Worm (Caenorhabditis elegans) whole organism, L1 larva: ENCODE data around the gene moc-2.

Experiments
- C04F5.9 ChIP-seq: sonication (generic microtip); optimal IDR thresholded peaks from 2 replicates; lab custom pipeline; 2016; ENCODE audit warnings: missing genetic modification characterization, missing compliant biosample characterization
- C16A3.4 ChIP-seq: fragments of 150-350 bp; optimal IDR thresholded peaks from 2 replicates; lab custom pipeline; 2014; ENCODE audit warnings: missing biosample characterization, missing genetic modification characterization
- F16B12.6 ChIP-seq: fragments of 150-350 bp; optimal IDR thresholded peaks from 2 replicates; lab custom pipeline; 2014; ENCODE audit warnings: missing biosample characterization, missing genetic modification characterization
- Y116A8C.19 ChIP-seq: sonication (generic microtip); optimal IDR thresholded peaks from 2 replicates; lab custom pipeline; 2016; ENCODE audit warnings: missing compliant biosample characterization, missing genetic modification characterization, borderline replicate concordance
- aha-1 ChIP-seq: fragments of 150-350 bp; optimal IDR thresholded peaks from 2 replicates; lab custom pipeline; 2014; ENCODE audit warnings: missing biosample characterization, missing genetic modification characterization
- ceh-88 ChIP-seq: fragments of 200-800 bp; sonication (Bioruptor generic); IDR thresholded peaks from 2 replicates; pipeline ENCODE4 v1.3.6; 2022; ENCODE audit warnings: missing genetic modification characterization, missing compliant biosample characterization
- ceh-90 ChIP-seq: sonication (generic microtip); optimal IDR thresholded peaks from 2 replicates; lab custom pipeline; 2016; ENCODE audit warnings: missing genetic modification characterization, missing compliant biosample characterization
- ces-1 ChIP-seq: fragments of 150-350 bp; optimal IDR thresholded peaks from 2 replicates; lab custom pipeline; 2014; ENCODE audit warnings: missing biosample characterization, missing genetic modification reagents, missing genetic modification characterization
- efl-1 ChIP-seq, 4 experiments: fragments of 150-350 bp; optimal IDR thresholded peaks in 3 of 4; peaks in 1 of 4; 1 replicate in 1 of 4; 2 replicates in 3 of 4; lab custom pipeline; 2014; ENCODE audit warnings: missing biosample characterization in 2 of 4, missing genetic modification characterization in 2 of 4, missing genetic modification reagents in 2 of 4
- egl-13 ChIP-seq: sonication (generic microtip); optimal IDR thresholded peaks from 2 replicates; lab custom pipeline; 2016; ENCODE audit warnings: missing genotype, missing genetic modification reagents, missing genetic modification characterization, missing compliant biosample characterization
- ets-5 ChIP-seq: fragments of 200-800 bp; sonication (Bioruptor generic); IDR thresholded peaks from 2 replicates; pipeline ENCODE4 v1.3.6; 2022; ENCODE audit warnings: missing genetic modification characterization, missing compliant biosample characterization
- fkh-10 ChIP-seq: sonication (generic microtip); optimal IDR thresholded peaks from 2 replicates; lab custom pipeline; 2017; ENCODE audit warnings: missing biosample characterization, missing genetic modification reagents, missing genetic modification characterization
- fkh-4 ChIP-seq: sonication (generic microtip); optimal IDR thresholded peaks from 2 replicates; lab custom pipeline; 2016; ENCODE audit warnings: missing compliant biosample characterization, missing genetic modification characterization, borderline replicate concordance
- fos-1 ChIP-seq: fragments of 150-350 bp; optimal IDR thresholded peaks from 2 replicates; lab custom pipeline; 2014; ENCODE audit warnings: missing biosample characterization, missing genetic modification characterization
- grh-1 ChIP-seq: fragments of 200-800 bp; sonication (Bioruptor generic); IDR thresholded peaks from 2 replicates; pipeline ENCODE4 v1.3.6; 2022; ENCODE audit warnings: missing genetic modification reagents, missing genetic modification characterization, missing compliant biosample characterization
- hlh-17 ChIP-seq: fragments of 200-800 bp; sonication (Bioruptor generic); optimal IDR thresholded peaks from 2 replicates; lab custom pipeline; 2018; ENCODE audit warnings: missing genetic modification characterization, mild to moderate bottlenecking, missing compliant biosample characterization, moderate library complexity, borderline replicate concordance
- hlh-4 ChIP-seq: sonication (generic microtip); optimal IDR thresholded peaks from 2 replicates; lab custom pipeline; 2016; ENCODE audit warnings: mild to moderate bottlenecking, missing genetic modification characterization, missing compliant biosample characterization
- jun-1 ChIP-seq: fragments of 150-350 bp; optimal IDR thresholded peaks from 2 replicates; lab custom pipeline; 2014; ENCODE audit warnings: missing biosample characterization, missing genetic modification reagents, missing genetic modification characterization
- lin-13 ChIP-seq: fragments of 150-350 bp; optimal IDR thresholded peaks from 2 replicates; lab custom pipeline; 2014; ENCODE audit warnings: missing biosample characterization, missing genetic modification reagents, missing genetic modification characterization
- lin-14 ChIP-seq: fragments of 200-800 bp; sonication (Bioruptor generic); optimal IDR thresholded peaks from 2 replicates; lab custom pipeline; 2018; ENCODE audit warnings: mild to moderate bottlenecking, missing genetic modification characterization, moderate library complexity, missing compliant biosample characterization
- lin-15B ChIP-seq: fragments of 150-350 bp; sonication (generic microtip); optimal IDR thresholded peaks from 3 replicates; lab custom pipeline; 2014; ENCODE audit warnings: missing biosample characterization, missing genetic modification characterization
- lin-35 ChIP-seq, 2 experiments: fragments of 150-350 bp; optimal IDR thresholded peaks; 2 replicates each; lab custom pipeline; 2014; ENCODE audit warnings: missing biosample characterization in 2 of 2, missing genetic modification characterization in 2 of 2, missing genetic modification reagents in 2 of 2
- lsy-2 ChIP-seq, 2 experiments: fragments of 150-350 bp; optimal IDR thresholded peaks; 2 replicates each; lab custom pipeline; 2014; ENCODE audit warnings: missing biosample characterization in 2 of 2, missing genetic modification characterization in 2 of 2
- mdl-1 ChIP-seq, 2 experiments: fragments of 150-350 bp; optimal IDR thresholded peaks; 2 replicates each; lab custom pipeline; 2014 to 2017; ENCODE audit warnings: missing biosample characterization in 2 of 2, missing genetic modification characterization in 2 of 2, inconsistent platforms in 1 of 2
- mep-1 ChIP-seq: fragments of 150-350 bp; optimal IDR thresholded peaks from 2 replicates; lab custom pipeline; 2014; ENCODE audit warnings: missing biosample characterization, missing genetic modification characterization
- nhr-12 ChIP-seq: sonication (generic microtip); optimal IDR thresholded peaks from 2 replicates; lab custom pipeline; 2017; ENCODE audit warnings: missing biosample characterization, missing genetic modification characterization
- nhr-20 ChIP-seq: sonication (generic microtip); optimal IDR thresholded peaks from 2 replicates; lab custom pipeline; 2016; ENCODE audit warnings: mild to moderate bottlenecking, missing genetic modification characterization, missing compliant biosample characterization
- nhr-237 ChIP-seq: fragments of 150-350 bp; optimal IDR thresholded peaks from 2 replicates; lab custom pipeline; 2014; ENCODE audit warnings: missing biosample characterization, missing genetic modification characterization
- nhr-47 ChIP-seq: sonication (generic microtip); optimal IDR thresholded peaks from 2 replicates; lab custom pipeline; 2016; ENCODE audit warnings: mild to moderate bottlenecking, missing genetic modification characterization, moderate library complexity, missing compliant biosample characterization
- nhr-84 ChIP-seq: sonication (generic microtip); optimal IDR thresholded peaks from 2 replicates; lab custom pipeline; 2017; ENCODE audit warnings: missing biosample characterization, missing genetic modification characterization
- nhr-85 ChIP-seq: sonication (generic microtip); peaks from one replicate; lab custom pipeline; 2016; ENCODE audit warnings: missing genetic modification characterization, inconsistent platforms, missing compliant biosample characterization
- nhr-90 ChIP-seq: sonication (generic microtip); optimal IDR thresholded peaks from 2 replicates; lab custom pipeline; 2016; ENCODE audit warnings: mild to moderate bottlenecking, missing genetic modification characterization, missing compliant biosample characterization; ENCODE audit not compliant: poor library complexity
- rnt-1 ChIP-seq: sonication (generic microtip); optimal IDR thresholded peaks from 2 replicates; lab custom pipeline; 2016; ENCODE audit warnings: mild to moderate bottlenecking, missing genetic modification characterization, moderate library complexity, missing compliant biosample characterization
- snpc-4 ChIP-seq: fragments of 150-350 bp; optimal IDR thresholded peaks from 2 replicates; lab custom pipeline; 2014; ENCODE audit warnings: missing biosample characterization, missing genetic modification characterization
- snu-23 ChIP-seq: sonication (generic microtip); optimal IDR thresholded peaks from 2 replicates; lab custom pipeline; 2016; ENCODE audit warnings: missing genetic modification characterization, missing compliant biosample characterization
- swsn-7 ChIP-seq: sonication (generic microtip); optimal IDR thresholded peaks from 2 replicates; lab custom pipeline; 2016; ENCODE audit warnings: missing genetic modification characterization, missing compliant biosample characterization
- tbx-2 ChIP-seq: sonication (generic microtip); optimal IDR thresholded peaks from 2 replicates; lab custom pipeline; 2016; ENCODE audit warnings: missing genetic modification characterization, missing compliant biosample characterization
- tlp-1 ChIP-seq: fragments of 150-350 bp; optimal IDR thresholded peaks from 2 replicates; lab custom pipeline; 2014; ENCODE audit warnings: missing biosample characterization, missing genetic modification characterization
- unc-130 ChIP-seq: fragments of 150-350 bp; optimal IDR thresholded peaks from 2 replicates; lab custom pipeline; 2017; ENCODE audit warnings: missing biosample characterization, missing genetic modification characterization, inconsistent platforms
- unc-86 ChIP-seq: sonication (generic microtip); optimal IDR thresholded peaks from 2 replicates; lab custom pipeline; 2016; ENCODE audit warnings: missing genetic modification characterization, missing compliant biosample characterization
- unc-98 ChIP-seq: fragments of 200-800 bp; sonication (Bioruptor generic); IDR thresholded peaks from 2 replicates; pipeline ENCODE4 v1.3.6; 2022; ENCODE audit warnings: missing genetic modification characterization, missing compliant biosample characterization
- zag-1 ChIP-seq: fragments of 150-350 bp; optimal IDR thresholded peaks from 2 replicates; lab custom pipeline; 2014; ENCODE audit warnings: missing biosample characterization, missing genetic modification characterization
- zip-4 ChIP-seq: fragments of 200-800 bp; sonication (Bioruptor generic); optimal IDR thresholded peaks from 2 replicates; lab custom pipeline; 2018; ENCODE audit warnings: mild to moderate bottlenecking, missing genetic modification characterization, moderate library complexity, missing compliant biosample characterization
- ztf-11 ChIP-seq, 2 experiments: sonication (generic microtip); optimal IDR thresholded peaks; 2 replicates each; lab custom pipeline; 2016 to 2017; ENCODE audit warnings: missing genetic modification characterization in 2 of 2, missing biosample characterization in 1 of 2, missing compliant biosample characterization in 1 of 2
- ztf-4 ChIP-seq: fragments of 150-350 bp; optimal IDR thresholded peaks from 2 replicates; lab custom pipeline; 2014; ENCODE audit warnings: missing biosample characterization, missing genetic modification characterization

Gene moc-2

ce11 chrV:6520385-6521080 lies 16.6 kb upstream of the moc-2 start, which contains the start of the genes F46E10.2 and F46E10.18:
Gene F46E10.2, plus strand, starts transcription at chrV:6520435.
Gene F46E10.18, plus strand, starts transcription at chrV:6521030.
- TF ChIP-seq unc-98 (no peak), ceh-88 (GFP tag; lab: Robert Waterston, UW) (no peak), ztf-11 (tag; optimal IDR thresholded peaks at IDR 0.05; lab: Kevin White, UChicago) (no peak), ztf-4 (tag; lab: Kevin White, UChicago) (no peak), nhr-20 (tag; lab: Kevin White, UChicago) (no peak), nhr-12 (tag; lab: Kevin White, UChicago) (no peak), zip-4 (no peak), efl-1 (optimal IDR thresholded peaks at IDR 0.05; lab: Kevin White, UChicago) (no peak), efl-1 (GFP tag; optimal IDR thresholded peaks at IDR 0.05 in 1 of 2; lab: Kevin White, UChicago) (no peak), ces-1 (GFP tag; lab: Kevin White, UChicago) (no peak), F16B12.6 (tag; lab: Kevin White, UChicago) (no peak), ceh-90 (tag; lab: Kevin White, UChicago) (no peak), hlh-4 (tag; lab: Kevin White, UChicago) (no peak), nhr-85 (no peak), lin-13 (GFP tag; lab: Kevin White, UChicago) (no peak), fkh-10 (GFP tag; lab: Kevin White, UChicago) (no peak), lin-14 (GFP tag; lab: Kevin White, UChicago) (no peak), fkh-4 (no peak), C04F5.9 (tag; lab: Kevin White, UChicago) (no peak)

- no peak for TF ChIP-seq nhr-85
- TF ChIP-seq efl-1 (optimal IDR thresholded peaks at IDR 0.05; lab: Kevin White, UChicago), result no peak
- TF ChIP-seq efl-1 (GFP tag; optimal IDR thresholded peaks at IDR 0.05 in 1 of 2; lab: Kevin White, UChicago), result peak in 1 of 2 experiments; percentile 75
Observed at ce11 chrV:6518225-6518396, 14.1 kb upstream of the moc-2 start, which contains the start of gene F46E10.3. Gene F46E10.3, plus strand, starts transcription at chrV:6518297.

- TF ChIP-seq hlh-17 (GFP tag; lab: Kevin White, UChicago), result no peak
- TF ChIP-seq jun-1 (tag; lab: Kevin White, UChicago), result no peak
- TF ChIP-seq mdl-1 (tag; optimal IDR thresholded peaks at IDR 0.05; lab: Kevin White, UChicago), result peak in 1 of 2 experiments; percentile 80
- TF ChIP-seq unc-86 (tag; lab: Kevin White, UChicago), result no peak
- no peak for TF ChIP-seq lin-15B (tag; lab: Kevin White, UChicago)
- TF ChIP-seq nhr-47 (tag; lab: Kevin White, UChicago), result no peak
- TF ChIP-seq tlp-1, result no peak
- TF ChIP-seq nhr-12 (tag; lab: Kevin White, UChicago), result no peak
- no peak for TF ChIP-seq zag-1 (tag; lab: Kevin White, UChicago)
- peak; percentile 27 for TF ChIP-seq tbx-2
- no peak for TF ChIP-seq ces-1 (GFP tag; lab: Kevin White, UChicago)
- peak; percentile 49 for TF ChIP-seq aha-1 (tag; lab: Kevin White, UChicago)
- peak; percentile 22 to 29 for TF ChIP-seq lin-35 (GFP tag; optimal IDR thresholded peaks at IDR 0.05; lab: Kevin White, UChicago)
- no peak for TF ChIP-seq nhr-84 (tag; lab: Kevin White, UChicago)
- TF ChIP-seq lsy-2 (tag; optimal IDR thresholded peaks at IDR 0.05; lab: Kevin White, UChicago), result peak; percentile 8 to 33
- TF ChIP-seq nhr-237, result no peak
- TF ChIP-seq nhr-85, result peak; percentile 88
- peak; percentile 57 for TF ChIP-seq mep-1 (tag; lab: Kevin White, UChicago)
- peak; percentile 17 for TF ChIP-seq lin-13 (GFP tag; lab: Kevin White, UChicago)
- peak; percentile 84 for TF ChIP-seq lin-14 (GFP tag; lab: Kevin White, UChicago)
- TF ChIP-seq snu-23 (GFP tag; lab: Kevin White, UChicago), result peak; percentile 61
- TF ChIP-seq swsn-7, result peak; percentile 27
- peak; percentile 40 for TF ChIP-seq nhr-90 (tag; lab: Kevin White, UChicago)
- no peak for TF ChIP-seq Y116A8C.19 (tag; lab: Kevin White, UChicago)
- TF ChIP-seq grh-1 (GFP tag; lab: Robert Waterston, UW), result no peak
- TF ChIP-seq snpc-4 (tag; lab: Kevin White, UChicago), result no peak
- TF ChIP-seq C16A3.4 (tag; lab: Kevin White, UChicago), result peak; percentile 26
- TF ChIP-seq egl-13 (tag; lab: Kevin White, UChicago), result no peak
- no peak for TF ChIP-seq ets-5 (GFP tag; lab: Robert Waterston, UW)
- TF ChIP-seq unc-130 (tag; lab: Kevin White, UChicago), result peak; percentile 8
- peak; percentile 55 for TF ChIP-seq nhr-20 (tag; lab: Kevin White, UChicago)
- peak; percentile 52 for TF ChIP-seq rnt-1 (tag; lab: Kevin White, UChicago)
- no peak for TF ChIP-seq fos-1 (tag; lab: Kevin White, UChicago)
Observed at ce11 chrV:6517305-6518224, 13.6 kb upstream of the moc-2 start.
